5 worm cellular contexts compared by ENCODE assay signal in genomic region chrX:5098935-5099334, ce11.
TF ChIP-seq lines count a peak whose summit lies in the region.

No protein-coding gene starts in this region.

TF ChIP-seq in whole organism, L1 larva, 84 proteins besides CTCF, POLR2A, EP300 and RAD21:
- TF ChIP-seq vab-15 (tag; optimal IDR thresholded peaks at IDR 0.05; lab: Kevin White, UChicago): no peak
- TF ChIP-seq blmp-1 (tag; optimal IDR thresholded peaks at IDR 0.05; lab: Kevin White, UChicago): peak; percentile 98

TF ChIP-seq in whole organism, L2 larva, 48 proteins besides CTCF, POLR2A, EP300 and RAD21:
- TF ChIP-seq fos-1 (tag; optimal IDR thresholded peaks at IDR 0.05; lab: Kevin White, UChicago) (no peak), unc-39 (tag; optimal IDR thresholded peaks at IDR 0.05; lab: Kevin White, UChicago) (no peak), sem-4 (tag; optimal IDR thresholded peaks at IDR 0.05; lab: Kevin White, UChicago) (no peak), blmp-1 (tag; optimal IDR thresholded peaks at IDR 0.05; lab: Kevin White, UChicago; ENCODE audit: insufficient read depth) (peak; percentile 39), C34F6.9 (tag; optimal IDR thresholded peaks at IDR 0.05; lab: Kevin White, UChicago) (no peak), ZK546.5 (tag; optimal IDR thresholded peaks at IDR 0.05; lab: Kevin White, UChicago) (no peak), snpc-4 (tag; optimal IDR thresholded peaks at IDR 0.05; lab: Kevin White, UChicago) (no peak), nhr-21 (tag; optimal IDR thresholded peaks at IDR 0.05; lab: Kevin White, UChicago) (peak; percentile 29), elt-3 (tag; optimal IDR thresholded peaks at IDR 0.05; lab: Kevin White, UChicago) (no peak), F13H6.1 (tag; optimal IDR thresholded peaks at IDR 0.05; lab: Kevin White, UChicago) (no peak), ztf-11 (tag; optimal IDR thresholded peaks at IDR 0.05; lab: Kevin White, UChicago) (no peak), peb-1 (tag; optimal IDR thresholded peaks at IDR 0.05; lab: Kevin White, UChicago) (no peak), elt-1 (tag; optimal IDR thresholded peaks at IDR 0.05; lab: Kevin White, UChicago) (peak; percentile 23)
TF ChIP-seq in whole organism, L2 larva: peak in this region for 3.

TF ChIP-seq in whole organism, L3 larva, 47 proteins besides CTCF, POLR2A, EP300 and RAD21:
- peak; percentile 88 for TF ChIP-seq nhr-23 (tag; optimal IDR thresholded peaks at IDR 0.05; lab: Kevin White, UChicago)
- no peak for TF ChIP-seq elt-2 (tag; optimal IDR thresholded peaks at IDR 0.05; lab: Kevin White, UChicago)
- no peak for TF ChIP-seq ztf-11 (tag; optimal IDR thresholded peaks at IDR 0.05; lab: Kevin White, UChicago)

TF ChIP-seq in whole organism, L4 larva, 104 proteins besides CTCF, POLR2A, EP300 and RAD21:
- TF ChIP-seq aha-1 (tag; lab: Kevin White, UChicago): peak; percentile 66
- TF ChIP-seq pha-4 (GFP tag; IDR thresholded peaks at IDR 0.05; lab: Robert Waterston, UW): no peak
- TF ChIP-seq pha-4 (tag; optimal IDR thresholded peaks at IDR 0.05; lab: Kevin White, UChicago): no peak

TF ChIP-seq in whole organism, mixed stage, embryonic, 35 proteins besides CTCF, POLR2A, EP300 and RAD21:
- TF ChIP-seq mab-5 (tag; optimal IDR thresholded peaks at IDR 0.05; lab: Kevin White, UChicago) (no peak), elt-1 (tag; optimal IDR thresholded peaks at IDR 0.05; lab: Kevin White, UChicago; ENCODE audit: borderline replicate concordance, insufficient read depth) (peak; percentile 21)

Comparison
In these comparisons a context has a peak if more than half of its experiments do, and no peak if none do; other contexts are left out.
1. Of the 29 proteins assayed by ChIP-seq in both whole organism, L4 larva and whole organism, L1 larva: peak only in whole organism, L4 larva: aha-1; only in whole organism, L1 larva: none; in both: none; in neither: 28.